Worm (Caenorhabditis elegans): ENCODE data around the gene T07G12.2.
A peak's percentile ranks its signal among the peaks of the same experiment; 100 is the strongest.

Gene T07G12.2

ce11 chrIV:10530648-10531047 lies at the start of gene T07G12.2:
T07G12.2 (plus strand) TSS chrIV:10530709.
- TF ChIP-seq dve-1 (tag; optimal IDR thresholded peaks at IDR 0.05; ENCODE audit: insufficient read depth) (no peak), lir-3 (tag; optimal IDR thresholded peaks at IDR 0.05) (no peak), dmd-8 (GFP tag; IDR thresholded peaks at IDR 0.05) (no peak), nhr-111 (GFP tag; optimal IDR thresholded peaks at IDR 0.05) (no peak), hif-1 (tag; optimal IDR thresholded peaks at IDR 0.05) (no peak), aha-1 (tag) (peak; percentile 95), rbr-2 (tag; optimal IDR thresholded peaks at IDR 0.05) (no peak)

ce11 chrIV:10481695-10482094 lies 48.8 kb upstream of the T07G12.2 start, which contains the start of gene egl-21:
egl-21 (minus strand) TSS chrIV:10481844.
- TF ChIP-seq dpl-1 (GFP tag; optimal IDR thresholded peaks at IDR 0.05) (peak; percentile 6), nhr-42 (GFP tag; IDR thresholded peaks at IDR 0.05) (no peak), mxl-2 (GFP tag; conservative IDR thresholded peaks at IDR 0.05) (no peak), unc-62 (GFP tag; optimal IDR thresholded peaks at IDR 0.05 in 1 of 2) (peak in 1 of 2 experiments; percentile 6), unc-62 (tag; optimal IDR thresholded peaks at IDR 0.05) (no peak), egl-43 (GFP tag; IDR thresholded peaks at IDR 0.05) (peak; percentile 69), dmd-6 (GFP tag; IDR thresholded peaks at IDR 0.05) (peak; percentile 54), R02D3.7 (tag; optimal IDR thresholded peaks at IDR 0.05) (no peak), tra-1 (GFP tag; IDR thresholded peaks at IDR 0.05) (no peak), mdl-1 (tag; optimal IDR thresholded peaks at IDR 0.05) (peak; percentile 60 to 62), F37D6.2 (tag; optimal IDR thresholded peaks at IDR 0.05) (peak; percentile 63), mep-1 (tag; optimal IDR thresholded peaks at IDR 0.05) (peak; percentile 48), aha-1 (tag) (peak; percentile 93), pha-4 (GFP tag; IDR thresholded peaks at IDR 0.05) (no peak), pha-4 (tag; optimal IDR thresholded peaks at IDR 0.05) (no peak), ceh-28 (tag; optimal IDR thresholded peaks at IDR 0.05) (peak; percentile 17), hif-1 (tag; optimal IDR thresholded peaks at IDR 0.05) (peak in 1 of 2 experiments; percentile 57), hlh-30 (tag; optimal IDR thresholded peaks at IDR 0.05; ENCODE audit: insufficient read depth) (peak; percentile 57), hmg-1.1 (GFP tag; IDR thresholded peaks at IDR 0.05) (peak; percentile 55; the same call in 1 of the 2 replicates), zfp-2 (tag; optimal IDR thresholded peaks at IDR 0.05) (peak; percentile 34), F10B5.3 (tag; optimal IDR thresholded peaks at IDR 0.05) (no peak), ctbp-1 (GFP tag; IDR thresholded peaks at IDR 0.05) (peak; percentile 76), madf-5 (GFP tag; IDR thresholded peaks at IDR 0.05) (no peak), fkh-10 (GFP tag; optimal IDR thresholded peaks at IDR 0.05) (peak; percentile 93), vab-7 (GFP tag; IDR thresholded peaks at IDR 0.05) (no peak), snpc-4 (tag; optimal IDR thresholded peaks at IDR 0.05) (no peak), lsy-2 (tag; optimal IDR thresholded peaks at IDR 0.05) (peak; percentile 5 to 67), arid-1 (GFP tag; conservative IDR thresholded peaks at IDR 0.05) (peak; percentile 36; the same call in 1 of the 2 replicates), nhr-11 (tag; optimal IDR thresholded peaks at IDR 0.05) (peak; percentile 48), daf-19 (GFP tag; conservative IDR thresholded peaks at IDR 0.05) (no peak), rbr-2 (tag; optimal IDR thresholded peaks at IDR 0.05) (peak; percentile 82), lim-7 (GFP tag; IDR thresholded peaks at IDR 0.05) (no peak), hlh-11 (tag; optimal IDR thresholded peaks at IDR 0.05) (peak; percentile 19), set-16 (GFP tag; IDR thresholded peaks at IDR 0.05) (peak; percentile 50; the same call in 1 of the 2 replicates)

ce11 chrIV:10482585-10482984 lies 47.9 kb upstream of the T07G12.2 start:
- no peak for TF ChIP-seq ceh-28 (tag; optimal IDR thresholded peaks at IDR 0.05)
- TF ChIP-seq dmd-6 (GFP tag; IDR thresholded peaks at IDR 0.05): 0 out of 2 replicates have a peak, but pooled peaks have one; percentile 9
- peak; percentile 26 for TF ChIP-seq pqm-1 (tag; optimal IDR thresholded peaks at IDR 0.05)
- no peak for TF ChIP-seq cey-2 (tag; optimal IDR thresholded peaks at IDR 0.05; ENCODE audit: borderline replicate concordance, insufficient read depth)
- no peak for TF ChIP-seq nhr-48 (tag; optimal IDR thresholded peaks at IDR 0.05)
- peak; percentile 22 for TF ChIP-seq hlh-30 (tag; optimal IDR thresholded peaks at IDR 0.05; ENCODE audit: insufficient read depth)
- TF ChIP-seq nhr-28 (tag; optimal IDR thresholded peaks at IDR 0.05): peak; percentile 26
- TF ChIP-seq daf-16 (GFP tag; optimal IDR thresholded peaks at IDR 0.05): no peak
- TF ChIP-seq daf-16 (tag; optimal IDR thresholded peaks at IDR 0.05): peak; percentile 47
- no peak for TF ChIP-seq hmg-1.1 (GFP tag; IDR thresholded peaks at IDR 0.05)
- TF ChIP-seq mdl-1 (tag; optimal IDR thresholded peaks at IDR 0.05): peak in 1 of 2 experiments; percentile 7
